Fruit fly (Drosophila melanogaster): ENCODE data around the gene mRpS11.

- TF ChIP-seq psq (optimal IDR thresholded peaks at IDR 0.05) (no peak), Dll (optimal IDR thresholded peaks at IDR 0.05) (no peak), CG8478 (optimal IDR thresholded peaks at IDR 0.05) (no peak)
These were observed 44.1 kb upstream of the mRpS11 start, which contains the start of gene CG5225 for dm6 chr3R:17028393-17028792.
